Worm (Caenorhabditis elegans) whole organism, mixed stage, embryonic: ENCODE measurements around the gene rde-4.

ENCODE experiments used
- ceh-39 ChIP-seq: fragments of 150-350 bp; optimal IDR thresholded peaks from 2 replicates; lab custom pipeline; 2014; ENCODE audit warnings: missing biosample characterization, missing genetic modification characterization
- drap-1 ChIP-seq: fragments of 200-800 bp; sonication (Bioruptor generic); optimal IDR thresholded peaks from 3 replicates; lab custom pipeline; 2018; ENCODE audit warnings: mild to moderate bottlenecking, missing genetic modification characterization, missing compliant biosample characterization
- mls-2 ChIP-seq: sonication (generic microtip); optimal IDR thresholded peaks from 2 replicates; lab custom pipeline; 2016; ENCODE audit warnings: mild to moderate bottlenecking, missing genetic modification characterization, moderate library complexity, missing compliant biosample characterization
- nhr-237 ChIP-seq: fragments of 150-350 bp; optimal IDR thresholded peaks from 2 replicates; lab custom pipeline; 2014; ENCODE audit warnings: missing biosample characterization, missing genetic modification characterization
- nhr-28 ChIP-seq: fragments of 150-350 bp; optimal IDR thresholded peaks from 2 replicates; lab custom pipeline; 2014; ENCODE audit warnings: missing biosample characterization, missing genetic modification characterization
- nhr-76 ChIP-seq: sonication (generic microtip); optimal IDR thresholded peaks from 2 replicates; lab custom pipeline; 2017; ENCODE audit warnings: missing biosample characterization, missing genetic modification characterization
- pha-4 ChIP-seq: fragments of 150-350 bp; optimal IDR thresholded peaks from 2 replicates; lab custom pipeline; 2018; ENCODE audit warnings: missing biosample characterization, missing genetic modification reagents, missing genetic modification characterization
- sem-2 ChIP-seq: fragments of 200-800 bp; sonication (Bioruptor generic); optimal IDR thresholded peaks from 2 replicates; lab custom pipeline; 2018; ENCODE audit warnings: mild to moderate bottlenecking, missing genetic modification characterization, missing compliant biosample characterization
- snpc-4 ChIP-seq: fragments of 150-350 bp; optimal IDR thresholded peaks from 2 replicates; lab custom pipeline; 2014; ENCODE audit warnings: missing biosample characterization, missing genetic modification characterization
- sptf-1 ChIP-seq: sonication (generic microtip); optimal IDR thresholded peaks from 2 replicates; lab custom pipeline; 2017; ENCODE audit warnings: mild to moderate bottlenecking, missing genetic modification characterization, moderate library complexity, missing compliant biosample characterization
- tbx-8 ChIP-seq: fragments of 200-800 bp; sonication (Bioruptor generic); optimal IDR thresholded peaks from 2 replicates; lab custom pipeline; 2018; ENCODE audit warnings: mild to moderate bottlenecking, missing genetic modification characterization, moderate library complexity, missing compliant biosample characterization
- unc-62 ChIP-seq: fragments of 150-350 bp; optimal IDR thresholded peaks from 2 replicates; lab custom pipeline; 2014; ENCODE audit warnings: missing biosample characterization, missing genetic modification reagents, missing genetic modification characterization
- ztf-11 ChIP-seq: fragments of 150-350 bp; optimal IDR thresholded peaks from 2 replicates; lab custom pipeline; 2014; ENCODE audit warnings: missing biosample characterization, missing genetic modification characterization

ce11 chrIII:10240073-10240472 lies 21.6 kb upstream of the rde-4 start:
- TF ChIP-seq tbx-8 (no peak), snpc-4 (tag; lab: Kevin White, UChicago) (no peak), drap-1 (GFP tag; lab: Kevin White, UChicago) (no peak), nhr-28 (tag; lab: Kevin White, UChicago) (no peak), nhr-76 (no peak), ztf-11 (tag; lab: Kevin White, UChicago) (no peak), nhr-237 (tag; lab: Kevin White, UChicago) (no peak), sem-2 (GFP tag; lab: Kevin White, UChicago) (no peak), pha-4 (tag; lab: Kevin White, UChicago) (no peak), unc-62 (GFP tag; lab: Kevin White, UChicago) (no peak), sptf-1 (tag; lab: Kevin White, UChicago) (no peak), ceh-39 (no peak), mls-2 (no peak)
